Fruit fly (Drosophila melanogaster) whole organism, embryonic: ENCODE measurements around the gene CG44088.

ENCODE experiments used
- ATbp ChIP-seq: fragments of 200-800 bp; sonication (Bioruptor generic); optimal IDR thresholded peaks from 2 replicates; lab custom pipeline; 2017; ENCODE audit warnings: missing biosample characterization, mild to moderate bottlenecking, missing genetic modification characterization, missing genetic modification reagents
- CG10431 ChIP-seq: fragments of 200-800 bp; sonication (Bioruptor generic); optimal IDR thresholded peaks from 3 replicates; lab custom pipeline; 2018; ENCODE audit warnings: missing biosample characterization, mild to moderate bottlenecking, missing genetic modification characterization
- CG10959 ChIP-seq: fragments of 200-800 bp; sonication (Bioruptor generic); IDR thresholded peaks from 2 replicates; pipeline ENCODE4 v1.3.6; 2022; ENCODE audit warnings: missing biosample characterization, missing genetic modification characterization
- CG11398 ChIP-seq: fragments of 200-800 bp; sonication (Bioruptor generic); optimal IDR thresholded peaks from 2 replicates; lab custom pipeline; 2016; ENCODE audit warnings: missing biosample characterization, missing genetic modification characterization
- CG13287 ChIP-seq: fragments of 200-800 bp; sonication (Bioruptor generic); IDR thresholded peaks from 2 replicates; pipeline ENCODE4 v1.3.6; 2022; ENCODE audit warnings: missing biosample characterization, missing genetic modification characterization; ENCODE audit not compliant: partially characterized antibody
- CG13894 ChIP-seq: fragments of 200-800 bp; sonication (Bioruptor generic); optimal IDR thresholded peaks from 3 replicates; lab custom pipeline; 2018; ENCODE audit warnings: missing biosample characterization, mild to moderate bottlenecking, missing genetic modification characterization, moderate library complexity
- CG15479 ChIP-seq: fragments of 200-800 bp; sonication (Bioruptor generic); optimal IDR thresholded peaks from 3 replicates; lab custom pipeline; 2019; ENCODE audit warnings: missing biosample characterization, mild to moderate bottlenecking, missing genetic modification characterization, moderate library complexity
- CG18599 ChIP-seq: fragments of 200-800 bp; sonication (Bioruptor generic); optimal IDR thresholded peaks from 3 replicates; lab custom pipeline; 2017; ENCODE audit warnings: missing biosample characterization, missing genetic modification characterization, mild to moderate bottlenecking, moderate library complexity, missing genetic modification reagents
- CG2129 ChIP-seq: fragments of 200-800 bp; sonication (Bioruptor generic); IDR thresholded peaks from 2 replicates; pipeline ENCODE4 v1.3.6; 2022; ENCODE audit warnings: missing biosample characterization, missing genetic modification characterization; ENCODE audit not compliant: partially characterized antibody
- CG2199 ChIP-seq: fragments of 200-800 bp; sonication (Bioruptor generic); IDR thresholded peaks from 3 replicates; pipeline ENCODE4 v1.3.6; 2022; ENCODE audit warnings: missing biosample characterization, missing genetic modification characterization
- CG3065 ChIP-seq: fragments of 200-800 bp; sonication (Bioruptor generic); optimal IDR thresholded peaks from 2 replicates; lab custom pipeline; 2016; ENCODE audit warnings: missing biosample characterization, missing genetic modification characterization
- CG3163 ChIP-seq: fragments of 200-800 bp; sonication (Bioruptor generic); optimal IDR thresholded peaks from 3 replicates; lab custom pipeline; 2016; ENCODE audit warnings: missing biosample characterization, missing genetic modification characterization
- CG5245 ChIP-seq: fragments of 200-800 bp; sonication (Bioruptor generic); optimal IDR thresholded peaks from 3 replicates; lab custom pipeline; 2016; ENCODE audit warnings: missing biosample characterization, missing genetic modification characterization
- CG6175 ChIP-seq: fragments of 200-800 bp; sonication (Bioruptor generic); IDR thresholded peaks from 3 replicates; pipeline ENCODE4 v1.3.6; 2022; ENCODE audit warnings: missing biosample characterization, missing genetic modification characterization
- CG6683 ChIP-seq: fragments of 200-800 bp; sonication (Bioruptor generic); optimal IDR thresholded peaks from 2 replicates; lab custom pipeline; 2017; ENCODE audit warnings: missing biosample characterization, mild to moderate bottlenecking, missing genetic modification characterization, missing genetic modification reagents
- CG6854 ChIP-seq: fragments of 200-800 bp; sonication (Bioruptor generic); optimal IDR thresholded peaks from 3 replicates; lab custom pipeline; 2017; ENCODE audit warnings: missing biosample characterization, mild to moderate bottlenecking, missing genetic modification characterization
- CG7839 ChIP-seq: fragments of 200-800 bp; sonication (Bioruptor generic); optimal IDR thresholded peaks from 3 replicates; lab custom pipeline; 2018; ENCODE audit warnings: missing biosample characterization, mild to moderate bottlenecking, missing genetic modification characterization, moderate library complexity
- CG8290 ChIP-seq, 3 experiments: fragments of 200-800 bp; sonication (Bioruptor generic); optimal IDR thresholded peaks; 2 replicates each; lab custom pipeline; 2016 to 2019; ENCODE audit warnings: missing biosample characterization in 3 of 3, missing genetic modification characterization in 3 of 3, mild to moderate bottlenecking in 2 of 3, moderate library complexity in 1 of 3
- CG8944 ChIP-seq: fragments of 200-800 bp; sonication (Bioruptor generic); optimal IDR thresholded peaks from 3 replicates; lab custom pipeline; 2016; ENCODE audit warnings: missing biosample characterization, missing genetic modification characterization
- D19B ChIP-seq: fragments of 200-800 bp; sonication (Bioruptor generic); optimal IDR thresholded peaks from 2 replicates; lab custom pipeline; 2017; ENCODE audit warnings: missing biosample characterization, mild to moderate bottlenecking, missing genetic modification characterization
- Dad ChIP-seq: fragments of 200-800 bp; sonication (Bioruptor generic); optimal IDR thresholded peaks from 3 replicates; lab custom pipeline; 2016; ENCODE audit warnings: missing biosample characterization, missing genetic modification characterization
- Dll ChIP-seq: fragments of 200-800 bp; sonication (Bioruptor generic); IDR thresholded peaks from 4 replicates; pipeline ENCODE4 v1.3.6; 2022; ENCODE audit warnings: missing biosample characterization, missing genetic modification characterization; ENCODE audit not compliant: partially characterized antibody
- Drgx ChIP-seq: fragments of 200-800 bp; sonication (Bioruptor generic); IDR thresholded peaks from 2 replicates; pipeline ENCODE4 v1.3.6; 2022; ENCODE audit warnings: missing biosample characterization, missing genetic modification characterization
- Eip74EF ChIP-seq, 2 experiments: fragments of 200-800 bp in 1 of 2; fragments of >200 bp in 1 of 2; sonication (Bioruptor generic) in 1 of 2; optimal IDR thresholded peaks; 2 replicates each; lab custom pipeline; 2017 to 2019; ENCODE audit warnings: missing biosample characterization in 2 of 2, missing genetic modification characterization in 2 of 2, mild to moderate bottlenecking in 1 of 2, moderate library complexity in 1 of 2
- Elba2 ChIP-seq: fragments of 200-800 bp; sonication (Bioruptor generic); optimal IDR thresholded peaks from 3 replicates; lab custom pipeline; 2016; ENCODE audit warnings: missing biosample characterization, missing genetic modification characterization
- Myb ChIP-seq: fragments of 200-800 bp; sonication (Bioruptor generic); optimal IDR thresholded peaks from 2 replicates; lab custom pipeline; 2016; ENCODE audit warnings: missing biosample characterization, missing genetic modification characterization
- Oaz ChIP-seq: fragments of 200-800 bp; sonication (Bioruptor generic); IDR thresholded peaks from 2 replicates; pipeline ENCODE4 v1.3.6; 2022; ENCODE audit warnings: missing biosample characterization, missing genetic modification characterization
- Scr ChIP-seq: fragments of 200-800 bp; sonication (Bioruptor generic); IDR thresholded peaks from 2 replicates; pipeline ENCODE4 v1.3.6; 2022; ENCODE audit warnings: missing biosample characterization, missing genetic modification characterization; ENCODE audit not compliant: partially characterized antibody
- ato ChIP-seq: fragments of 200-800 bp; sonication (Bioruptor generic); IDR thresholded peaks from 2 replicates; pipeline ENCODE4 v1.3.6; 2022; ENCODE audit warnings: missing biosample characterization, missing genetic modification characterization; ENCODE audit not compliant: partially characterized antibody
- bigmax ChIP-seq: fragments of 200-800 bp; sonication (Bioruptor generic); optimal IDR thresholded peaks from 2 replicates; lab custom pipeline; 2018; ENCODE audit warnings: missing biosample characterization, mild to moderate bottlenecking, missing genetic modification characterization
- cg ChIP-seq: fragments of 200-800 bp; sonication (Bioruptor generic); optimal IDR thresholded peaks from 3 replicates; lab custom pipeline; 2019; ENCODE audit warnings: missing biosample characterization, mild to moderate bottlenecking, missing genetic modification characterization, moderate library complexity
- chinmo ChIP-seq: fragments of 200-800 bp; sonication (Bioruptor generic); IDR thresholded peaks from 4 replicates; pipeline ENCODE4 v1.3.6; 2022; ENCODE audit warnings: missing biosample characterization, missing genetic modification characterization; ENCODE audit not compliant: partially characterized antibody
- crol ChIP-seq: fragments of 200-800 bp; sonication (Bioruptor generic); IDR thresholded peaks from 2 replicates; pipeline ENCODE4 v1.3.6; 2022; ENCODE audit warnings: missing biosample characterization, missing genetic modification characterization
- dm ChIP-seq: fragments of 200-800 bp; sonication (Bioruptor generic); optimal IDR thresholded peaks from 3 replicates; lab custom pipeline; 2016; ENCODE audit warnings: missing biosample characterization, missing genetic modification characterization
- dmrt99B ChIP-seq: fragments of 200-800 bp; sonication (Bioruptor generic); optimal IDR thresholded peaks from 2 replicates; lab custom pipeline; 2018; ENCODE audit warnings: missing biosample characterization, mild to moderate bottlenecking, missing genetic modification characterization, moderate library complexity
- esg ChIP-seq: fragments of 200-800 bp; sonication (Bioruptor generic); conservative IDR thresholded peaks from 2 replicates; pipeline ENCODE4 v1.3.6; 2022; ENCODE audit warnings: missing biosample characterization, missing genetic modification characterization
- exex ChIP-seq: fragments of 200-800 bp; sonication (Bioruptor generic); optimal IDR thresholded peaks from 4 replicates; lab custom pipeline; 2018; ENCODE audit warnings: missing biosample characterization, mild to moderate bottlenecking, missing genetic modification characterization, moderate library complexity
- fd102C ChIP-seq: fragments of 200-800 bp; sonication (Bioruptor generic); optimal IDR thresholded peaks from 2 replicates; lab custom pipeline; 2018; ENCODE audit warnings: missing biosample characterization, mild to moderate bottlenecking, missing genetic modification characterization, moderate library complexity
- fd3F ChIP-seq: fragments of 200-800 bp; sonication (Bioruptor generic); optimal IDR thresholded peaks from 2 replicates; lab custom pipeline; 2018; ENCODE audit warnings: missing biosample characterization, mild to moderate bottlenecking, missing genetic modification characterization, moderate library complexity
- gfzf ChIP-seq: fragments of 200-800 bp; sonication (Bioruptor generic); optimal IDR thresholded peaks from 2 replicates; lab custom pipeline; 2016; ENCODE audit warnings: missing biosample characterization, mild to moderate bottlenecking, missing genetic modification characterization, moderate library complexity
- hkb ChIP-seq, 2 experiments: fragments of 200-800 bp in 1 of 2; fragments of >200 bp in 1 of 2; sonication (Bioruptor generic) in 1 of 2; IDR thresholded peaks in 1 of 2; optimal IDR thresholded peaks in 1 of 2; 2 replicates each; pipeline versions ENCODE4 v1.3.6 to Lab custom; 2017 to 2022; ENCODE audit warnings: missing biosample characterization in 1 of 2, missing genetic modification characterization in 1 of 2
- insv ChIP-seq, 2 experiments: fragments of 200-800 bp; sonication (Bioruptor generic); optimal IDR thresholded peaks; 3 replicates each; lab custom pipeline; 2016 to 2018; ENCODE audit warnings: missing biosample characterization in 2 of 2, missing genetic modification characterization in 2 of 2
- ken ChIP-seq: fragments of 200-800 bp; sonication (Bioruptor generic); IDR thresholded peaks from 3 replicates; pipeline ENCODE4 v1.3.6; 2022; ENCODE audit warnings: missing biosample characterization, missing genetic modification characterization
- pros ChIP-seq: fragments of 200-800 bp; sonication (Bioruptor generic); optimal IDR thresholded peaks from 3 replicates; lab custom pipeline; 2019; ENCODE audit warnings: missing biosample characterization, mild to moderate bottlenecking, missing genetic modification characterization, moderate library complexity
- sens ChIP-seq: fragments of 200-800 bp; sonication (Bioruptor generic); peaks from one replicate; lab custom pipeline; 2016; ENCODE audit warnings: missing biosample characterization, missing genetic modification characterization
- shn ChIP-seq: fragments of 200-800 bp; sonication (Bioruptor generic); optimal IDR thresholded peaks from 3 replicates; lab custom pipeline; 2016; ENCODE audit warnings: missing biosample characterization, missing genetic modification characterization
- sr ChIP-seq: fragments of 200-800 bp; sonication (Bioruptor generic); IDR thresholded peaks from 3 replicates; pipeline ENCODE4 v1.3.6; 2022; ENCODE audit warnings: missing biosample characterization, missing genetic modification characterization
- tgo ChIP-seq: fragments of 200-800 bp; sonication (Bioruptor generic); IDR thresholded peaks from 3 replicates; pipeline ENCODE4 v1.3.6; 2022; ENCODE audit warnings: missing biosample characterization, missing genetic modification characterization

The CG44088 gene

DNA sequence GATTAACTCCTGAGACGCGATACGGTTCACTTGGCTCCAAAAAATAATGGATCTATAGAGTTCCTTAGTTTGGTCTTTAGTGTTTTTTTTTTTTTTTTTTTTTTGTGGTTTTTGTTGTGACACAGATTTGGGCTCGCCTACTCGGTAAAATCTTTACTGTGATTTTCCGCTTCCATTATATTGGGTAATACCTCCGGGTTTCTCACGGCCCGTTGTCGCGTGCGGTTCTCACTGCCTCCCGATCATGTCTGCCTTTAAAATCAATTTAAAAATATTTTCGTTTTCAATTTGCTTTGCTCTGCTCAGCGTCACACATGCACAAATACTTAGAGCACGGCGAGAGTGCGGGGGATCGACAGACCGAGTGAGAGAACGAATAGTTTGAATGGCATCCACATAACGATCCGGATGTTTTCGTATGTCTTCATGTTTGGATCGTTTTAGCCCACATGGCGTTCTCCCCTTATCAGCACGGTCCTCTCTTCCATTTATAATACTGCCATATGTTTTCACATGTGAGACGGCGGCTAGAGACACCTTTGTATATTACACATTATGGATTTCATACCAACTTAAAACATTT is 28.6 kb downstream of the CG44088 start (continued):
- peak; percentile 10 for TF ChIP-seq dm
- TF ChIP-seq insv (GFP tag; optimal IDR thresholded peaks at IDR 0.05; lab: Kevin White, UChicago) = no peak
- no peak for TF ChIP-seq ATbp (GFP tag; lab: Kevin White, UChicago)
- TF ChIP-seq CG6175 (GFP tag; lab: Robert Waterston, UW) = no peak
- TF ChIP-seq CG11398 (GFP tag; lab: Kevin White, UChicago) = no peak
- no peak for TF ChIP-seq Scr (GFP tag; lab: Robert Waterston, UW)
- no peak for TF ChIP-seq CG15479 (GFP tag; lab: Kevin White, UChicago)
- TF ChIP-seq CG8944 (GFP tag; lab: Kevin White, UChicago) = no peak
- peak in 1 of 2 experiments; percentile 30 for TF ChIP-seq Eip74EF (GFP tag; optimal IDR thresholded peaks at IDR 0.05; lab: Kevin White, UChicago)
- no peak for TF ChIP-seq Dad (GFP tag; lab: Kevin White, UChicago)
- TF ChIP-seq sens (GFP tag; lab: Kevin White, UChicago) = peak; percentile 60
- peak; percentile 44 for TF ChIP-seq CG13894 (tag; lab: Kevin White, UChicago)
- 0 out of 2 replicates have a peak, but pooled peaks have one; percentile 22 for TF ChIP-seq ato
- TF ChIP-seq dmrt99B (tag; lab: Kevin White, UChicago) = no peak
- TF ChIP-seq fd102C (GFP tag; lab: Kevin White, UChicago) = no peak
- TF ChIP-seq D19B (GFP tag; lab: Kevin White, UChicago) = no peak
- peak; percentile 46 for TF ChIP-seq CG18599
- TF ChIP-seq tgo (GFP tag; lab: Robert Waterston, UW) = no peak
- peak; percentile 59 for TF ChIP-seq cg (GFP tag; lab: Kevin White, UChicago)
- no peak for TF ChIP-seq hkb (optimal IDR thresholded peaks at IDR 0.05; lab: Kevin White, UChicago)
- TF ChIP-seq hkb (GFP tag; IDR thresholded peaks at IDR 0.05; lab: Robert Waterston, UW) = no peak
- no peak for TF ChIP-seq Oaz (GFP tag; lab: Robert Waterston, UW)
- no peak for TF ChIP-seq esg (GFP tag; lab: Robert Waterston, UW)
- TF ChIP-seq CG2199 (GFP tag; lab: Robert Waterston, UW) = no peak
- TF ChIP-seq CG7839 (tag; lab: Kevin White, UChicago) = no peak
- TF ChIP-seq CG2129 (GFP tag; lab: Robert Waterston, UW) = no peak
- TF ChIP-seq pros (GFP tag; lab: Kevin White, UChicago) = no peak
- TF ChIP-seq CG5245 = no peak
- peak; percentile 89; the same call in 3 of the 4 replicates for TF ChIP-seq chinmo (GFP tag; lab: Robert Waterston, UW)
- TF ChIP-seq fd3F (GFP tag; lab: Kevin White, UChicago) = no peak
- peak; percentile 79 for TF ChIP-seq crol (GFP tag; lab: Robert Waterston, UW)
- TF ChIP-seq CG10431 (GFP tag; lab: Kevin White, UChicago) = no peak
- peak; percentile 53 for TF ChIP-seq exex (tag; lab: Kevin White, UChicago)
- TF ChIP-seq Dll (GFP tag; lab: Robert Waterston, UW) = no peak
- TF ChIP-seq CG6683 = no peak
- 0 out of 2 replicates have a peak, but pooled peaks have one; percentile 38 for TF ChIP-seq CG13287 (GFP tag; lab: Robert Waterston, UW)
- TF ChIP-seq ken (GFP tag; lab: Robert Waterston, UW) = no peak
- no peak for TF ChIP-seq shn
- TF ChIP-seq CG10959 (GFP tag; lab: Robert Waterston, UW) = no peak
- TF ChIP-seq bigmax = no peak
- no peak for TF ChIP-seq gfzf
- peak; percentile 37; the same call in 1 of the 3 replicates for TF ChIP-seq sr (GFP tag; lab: Robert Waterston, UW)
- no peak for TF ChIP-seq CG3065 (GFP tag; lab: Kevin White, UChicago)
- TF ChIP-seq Drgx (GFP tag; lab: Robert Waterston, UW) = no peak
- no peak for TF ChIP-seq Myb (GFP tag; lab: Kevin White, UChicago)
- TF ChIP-seq CG6854 (GFP tag; lab: Kevin White, UChicago) = peak; percentile 12
- TF ChIP-seq CG8290 (GFP tag; optimal IDR thresholded peaks at IDR 0.05; lab: Kevin White, UChicago) = no peak
- TF ChIP-seq CG8290 (tag; optimal IDR thresholded peaks at IDR 0.05; lab: Kevin White, UChicago) = peak in 1 of 2 experiments; percentile 25
- TF ChIP-seq Elba2 (GFP tag; lab: Kevin White, UChicago) = no peak
- peak; percentile 6 for TF ChIP-seq CG3163 (GFP tag; lab: Kevin White, UChicago)
